Worm (Caenorhabditis elegans) whole organism, early embryonic: ENCODE measurements around the gene F47E1.2.

Experiments
- B0310.2 ChIP-seq: sonication (generic microtip); optimal IDR thresholded peaks from 2 replicates; lab custom pipeline; 2016; ENCODE audit warnings: mild to moderate bottlenecking, missing genetic modification characterization, missing compliant biosample characterization
- ama-1 ChIP-seq: fragments of 150-350 bp; optimal IDR thresholded peaks from 2 replicates; lab custom pipeline; 2014
- ceh-36 ChIP-seq: sonication (generic microtip); optimal IDR thresholded peaks from 2 replicates; lab custom pipeline; 2016; ENCODE audit warnings: missing genetic modification characterization, inconsistent platforms, missing compliant biosample characterization
- hmbx-1 ChIP-seq: sonication (generic microtip); optimal IDR thresholded peaks from 2 replicates; lab custom pipeline; 2016; ENCODE audit warnings: mild to moderate bottlenecking, missing genetic modification characterization, missing compliant biosample characterization
- sea-1 ChIP-seq: fragments of 200-800 bp; sonication (Bioruptor generic); conservative IDR thresholded peaks from 2 replicates; pipeline ENCODE4 v1.3.6; 2022; ENCODE audit warnings: missing genetic modification characterization, missing compliant biosample characterization

DNA sequence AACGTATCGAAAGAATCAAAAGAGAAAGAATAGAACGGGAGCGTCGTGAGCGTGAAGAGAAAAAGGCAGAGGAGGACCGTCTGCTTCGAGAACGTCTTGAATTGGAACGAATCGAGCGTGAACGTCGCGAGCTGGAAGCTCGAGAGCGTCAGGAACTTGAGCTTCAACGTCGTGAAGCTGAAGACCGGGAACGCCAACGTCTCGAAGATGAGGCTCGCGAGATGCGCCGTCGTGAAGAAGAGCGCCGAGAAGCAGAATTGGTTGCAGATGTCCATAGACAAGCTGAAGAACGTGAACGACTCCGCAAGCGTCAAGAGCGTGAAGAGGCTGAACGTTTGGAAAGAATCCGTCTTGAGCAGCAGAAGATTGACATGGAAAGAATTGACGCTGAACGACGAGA lies 48.4 kb downstream of the F47E1.2 start:
- no peak for TF ChIP-seq ama-1
- TF ChIP-seq ceh-36 (tag; lab: Kevin White, UChicago), result no peak
- TF ChIP-seq B0310.2 (tag; lab: Kevin White, UChicago), result no peak
- no peak for TF ChIP-seq sea-1
- TF ChIP-seq hmbx-1, result no peak
